Worm (Caenorhabditis elegans): ENCODE data around the gene acl-2.

acl-2 gene

ce11 chrV:9980731-9981483 is 50.0 kb downstream of the acl-2 start, which contains the start of the genes ruvb-1 and tofu-1 (continued):
- TF ChIP-seq ctbp-1 (GFP tag; IDR thresholded peaks at IDR 0.05) (peak; percentile 71), madf-9 (GFP tag; conservative IDR thresholded peaks at IDR 0.05) (peak; percentile 74), lin-29 (GFP tag; IDR thresholded peaks at IDR 0.05) (0 out of 2 replicates have a peak, but pooled peaks have one; percentile 38), unc-130 (GFP tag; optimal IDR thresholded peaks at IDR 0.05) (peak; percentile 67), spr-1 (tag; optimal IDR thresholded peaks at IDR 0.05) (peak; percentile 56), hmg-1.1 (GFP tag; IDR thresholded peaks at IDR 0.05) (peak; percentile 93), nhr-77 (tag; optimal IDR thresholded peaks at IDR 0.05) (peak; percentile 16), nhr-102 (tag; optimal IDR thresholded peaks at IDR 0.05) (peak; percentile 58), T26A8.4 (GFP tag; IDR thresholded peaks at IDR 0.05) (peak; percentile 85), lsy-2 (tag; optimal IDR thresholded peaks at IDR 0.05) (peak in 1 of 2 experiments; percentile 73), dmd-6 (GFP tag; IDR thresholded peaks at IDR 0.05) (peak; percentile 76), vab-7 (GFP tag; IDR thresholded peaks at IDR 0.05) (peak; percentile 77), T20F7.1 (GFP tag; optimal IDR thresholded peaks at IDR 0.05) (peak; percentile 66), hif-1 (tag; optimal IDR thresholded peaks at IDR 0.05) (peak in 1 of 2 experiments; percentile 1), lim-7 (GFP tag; IDR thresholded peaks at IDR 0.05) (0 out of 2 replicates have a peak, but pooled peaks have one; percentile 29), dmd-8 (GFP tag; IDR thresholded peaks at IDR 0.05) (peak; percentile 57; the same call in 1 of the 2 replicates), nhr-42 (GFP tag; IDR thresholded peaks at IDR 0.05) (peak; percentile 78; the same call in 1 of the 2 replicates), mep-1 (tag; optimal IDR thresholded peaks at IDR 0.05) (peak; percentile 88), jun-1 (tag; optimal IDR thresholded peaks at IDR 0.05) (peak; percentile 15), egl-43 (GFP tag; IDR thresholded peaks at IDR 0.05) (peak; percentile 78), nhr-28 (tag; optimal IDR thresholded peaks at IDR 0.05) (peak; percentile 50), arid-1 (GFP tag; conservative IDR thresholded peaks at IDR 0.05) (peak; percentile 54; the same call in 1 of the 2 replicates), hlh-11 (tag; optimal IDR thresholded peaks at IDR 0.05) (peak; percentile 67), dve-1 (tag; optimal IDR thresholded peaks at IDR 0.05; ENCODE audit: insufficient read depth) (peak; percentile 88), hlh-30 (tag; optimal IDR thresholded peaks at IDR 0.05; ENCODE audit: insufficient read depth) (peak; percentile 63), dpl-1 (GFP tag; optimal IDR thresholded peaks at IDR 0.05) (peak; percentile 63), mdt-29 (GFP tag; IDR thresholded peaks at IDR 0.05) (peak; percentile 64; the same call in 1 of the 2 replicates), lin-13 (GFP tag; optimal IDR thresholded peaks at IDR 0.05) (peak; percentile 73), mdl-1 (tag; optimal IDR thresholded peaks at IDR 0.05) (peak; percentile 0 to 4), set-16 (GFP tag; IDR thresholded peaks at IDR 0.05) (peak; percentile 51; the same call in 1 of the 2 replicates), mxl-3 (GFP tag; optimal IDR thresholded peaks at IDR 0.05) (peak; percentile 45), dmd-9 (GFP tag; IDR thresholded peaks at IDR 0.05) (peak; percentile 73), F37D6.2 (tag; optimal IDR thresholded peaks at IDR 0.05) (peak; percentile 36), zfp-2 (tag; optimal IDR thresholded peaks at IDR 0.05) (peak; percentile 37), nhr-25 (tag; optimal IDR thresholded peaks at IDR 0.05; ENCODE audit: borderline replicate concordance, insufficient read depth) (peak; percentile 38), php-3 (GFP tag; IDR thresholded peaks at IDR 0.05) (peak; percentile 65; the same call in 1 of the 2 replicates)

ce11 chrV:9978425-9978824 is 52.5 kb downstream of the acl-2 start:
- peak in 1 of 2 experiments; percentile 41 for TF ChIP-seq lsy-2 (tag; optimal IDR thresholded peaks at IDR 0.05)
- TF ChIP-seq arid-1 (GFP tag; conservative IDR thresholded peaks at IDR 0.05) = 0 out of 2 replicates have a peak, but pooled peaks have one; percentile 25
- TF ChIP-seq spr-3 (GFP tag; optimal IDR thresholded peaks at IDR 0.05) = no peak
- TF ChIP-seq hmg-1.1 (GFP tag; IDR thresholded peaks at IDR 0.05) = 0 out of 2 replicates have a peak, but pooled peaks have one; percentile 15
- 0 out of 2 replicates have a peak, but pooled peaks have one; percentile 11 for TF ChIP-seq Y48G9A.11 (GFP tag; IDR thresholded peaks at IDR 0.05)
- peak; percentile 11 for TF ChIP-seq unc-130 (GFP tag; optimal IDR thresholded peaks at IDR 0.05)
- TF ChIP-seq mep-1 (tag; optimal IDR thresholded peaks at IDR 0.05) = peak; percentile 20
- no peak for TF ChIP-seq daf-16 (GFP tag; optimal IDR thresholded peaks at IDR 0.05)
- no peak for TF ChIP-seq daf-16 (tag; optimal IDR thresholded peaks at IDR 0.05)
- peak; percentile 52 for TF ChIP-seq lin-38 (GFP tag; IDR thresholded peaks at IDR 0.05)
- TF ChIP-seq rbr-2 (tag; optimal IDR thresholded peaks at IDR 0.05) = peak; percentile 65
- TF ChIP-seq egl-43 (GFP tag; IDR thresholded peaks at IDR 0.05) = peak; percentile 65; the same call in 1 of the 2 replicates
- TF ChIP-seq ctbp-1 (GFP tag; IDR thresholded peaks at IDR 0.05) = 0 out of 2 replicates have a peak, but pooled peaks have one; percentile 35
- TF ChIP-seq lin-29 (GFP tag; IDR thresholded peaks at IDR 0.05) = no peak
- peak; percentile 29; the same call in 1 of the 2 replicates for TF ChIP-seq set-16 (GFP tag; IDR thresholded peaks at IDR 0.05)
- TF ChIP-seq F44E2.7 (GFP tag; IDR thresholded peaks at IDR 0.05) = no peak
- peak; percentile 24 for TF ChIP-seq aha-1 (tag)
- 0 out of 2 replicates have a peak, but pooled peaks have one; percentile 21 for TF ChIP-seq pha-4 (GFP tag; IDR thresholded peaks at IDR 0.05)
- TF ChIP-seq pha-4 (tag; optimal IDR thresholded peaks at IDR 0.05) = no peak
- no peak for TF ChIP-seq fkh-10 (GFP tag; optimal IDR thresholded peaks at IDR 0.05)

Data from whole organism, L4 larva.